Fruit fly (Drosophila melanogaster): ENCODE data around the gene CG14151.
A peak's percentile ranks its signal among the peaks of the same experiment; 100 is the strongest.

Gene CG14151

DNA sequence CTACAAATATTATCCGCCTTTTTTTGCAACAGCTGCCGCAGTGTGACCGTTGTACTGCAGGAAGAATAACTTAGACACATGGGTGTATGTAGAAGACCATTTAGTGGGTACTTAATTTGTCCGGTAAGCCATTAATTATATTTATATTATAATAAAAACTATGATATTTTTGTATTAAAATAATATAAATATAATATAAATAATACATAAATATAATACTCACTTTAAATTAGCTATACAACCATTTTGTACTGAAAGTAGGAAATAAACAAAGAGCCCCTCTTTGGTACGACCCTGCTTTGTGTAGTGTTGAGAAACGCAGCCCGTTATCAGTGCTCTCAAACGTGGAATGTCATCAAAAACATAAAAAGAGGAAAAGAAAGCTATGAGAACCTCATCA is 9.5 kb upstream of the CG14151 start, which contains the start of gene Cnep1r2 (continued):
- TF ChIP-seq CrebA (GFP tag; optimal IDR thresholded peaks at IDR 0.05; ENCODE audit: borderline replicate concordance) (no peak), OdsH (GFP tag; optimal IDR thresholded peaks at IDR 0.05) (peak; percentile 88), usp (GFP tag; optimal IDR thresholded peaks at IDR 0.05) (no peak), psq (GFP tag; optimal IDR thresholded peaks at IDR 0.05) (peak; percentile 94), Hr78 (GFP tag; optimal IDR thresholded peaks at IDR 0.05) (no peak), sv (GFP tag; optimal IDR thresholded peaks at IDR 0.05) (peak; percentile 64), Dfd (GFP tag; optimal IDR thresholded peaks at IDR 0.05) (no peak), jim (GFP tag; optimal IDR thresholded peaks at IDR 0.05) (no peak), N (GFP tag; optimal IDR thresholded peaks at IDR 0.05) (no peak), dl (GFP tag; optimal IDR thresholded peaks at IDR 0.05; ENCODE audit: insufficient read depth in 1 of 2, partially characterized antibody in 2 of 2) (no peak), Abd-B (GFP tag; optimal IDR thresholded peaks at IDR 0.05) (no peak)

DNA sequence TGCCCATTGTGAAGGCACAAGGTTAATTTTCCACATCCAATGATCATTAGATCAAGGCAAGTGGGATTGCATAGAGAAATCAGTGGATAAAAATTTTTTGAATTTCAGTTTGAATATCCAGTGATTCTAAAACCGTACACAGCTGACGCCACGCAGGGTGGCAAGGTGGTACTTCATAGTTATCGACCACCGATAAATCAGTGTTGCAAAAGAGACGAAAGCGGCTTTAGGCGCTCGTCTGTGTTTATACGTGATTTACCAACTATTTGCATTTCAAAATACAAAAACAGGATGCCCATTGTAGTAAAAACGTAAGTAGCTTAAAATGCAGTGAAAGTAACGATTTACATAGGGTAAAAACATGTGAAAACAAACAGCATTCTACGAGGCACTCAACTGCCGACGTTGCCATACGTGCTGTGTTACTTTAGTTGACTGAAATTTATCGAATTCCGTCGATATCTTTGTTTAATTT is 2.6 kb upstream of the CG14151 start, which contains the start of the genes CG42535, CG34001 and hay:
Gene CG42535, minus strand, starts transcription at position 51 of the 475 bp plus-strand sequence.
Gene CG34001, plus strand, starts transcription at position 195 of the 475 bp plus-strand sequence.
Gene hay, plus strand, starts transcription at position 195 of the 475 bp plus-strand sequence.
- TF ChIP-seq Myc (optimal IDR thresholded peaks at IDR 0.05) = peak; percentile 62
- TF ChIP-seq CrebA (GFP tag; optimal IDR thresholded peaks at IDR 0.05; ENCODE audit: borderline replicate concordance) = no peak
- peak in 1 of 2 experiments; percentile 5 for TF ChIP-seq foxo (GFP tag; optimal IDR thresholded peaks at IDR 0.05)
- TF ChIP-seq Hr83 (GFP tag; optimal IDR thresholded peaks at IDR 0.05; ENCODE audit: poor library complexity, severe bottlenecking) = no peak
- TF ChIP-seq Abd-B (GFP tag; optimal IDR thresholded peaks at IDR 0.05) = no peak

DNA sequence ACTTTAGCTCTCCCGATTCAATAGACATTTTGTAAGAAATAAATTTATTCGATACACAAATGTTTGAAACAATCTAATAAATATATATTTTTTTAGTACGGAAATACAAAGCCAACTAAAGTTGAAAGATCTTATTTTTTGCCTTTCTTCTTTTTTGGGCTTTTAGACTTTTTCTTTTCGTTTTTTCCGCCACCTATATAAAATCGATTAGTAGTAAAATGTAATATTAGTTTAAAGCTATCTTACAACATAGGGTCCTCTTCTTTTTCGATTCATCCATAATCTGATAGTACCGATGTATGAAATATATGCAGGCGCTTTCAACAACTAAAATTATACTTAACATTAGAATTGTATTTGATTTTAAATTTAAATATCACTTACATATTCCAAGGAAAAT is 1.7 kb upstream of the CG14151 start, which contains the start of gene CG42536:
Gene CG42536, minus strand, starts transcription at position 101 of the 400 bp plus-strand sequence.
- TF ChIP-seq lola (GFP tag; optimal IDR thresholded peaks at IDR 0.05) = no peak
- TF ChIP-seq brk (GFP tag; optimal IDR thresholded peaks at IDR 0.05) = no peak
- TF ChIP-seq OdsH (GFP tag; optimal IDR thresholded peaks at IDR 0.05) = no peak
- TF ChIP-seq sage (GFP tag; optimal IDR thresholded peaks at IDR 0.05) = no peak
- TF ChIP-seq Dif (GFP tag; optimal IDR thresholded peaks at IDR 0.05; ENCODE audit: partially characterized antibody) = no peak
- no peak for TF ChIP-seq Vsx2 (GFP tag; optimal IDR thresholded peaks at IDR 0.05; ENCODE audit: partially characterized antibody)
- TF ChIP-seq h (GFP tag; optimal IDR thresholded peaks at IDR 0.05) = no peak
- no peak for TF ChIP-seq GATAd (GFP tag; optimal IDR thresholded peaks at IDR 0.05)
- no peak for TF ChIP-seq foxo (GFP tag; optimal IDR thresholded peaks at IDR 0.05)
- TF ChIP-seq Hnf4 (GFP tag; optimal IDR thresholded peaks at IDR 0.05) = no peak
- TF ChIP-seq Abd-B (GFP tag; optimal IDR thresholded peaks at IDR 0.05) = no peak
- no peak for TF ChIP-seq dl (GFP tag; optimal IDR thresholded peaks at IDR 0.05; ENCODE audit: insufficient read depth in 1 of 2, partially characterized antibody in 2 of 2)
- TF ChIP-seq rgr (GFP tag; optimal IDR thresholded peaks at IDR 0.05) = no peak
- TF ChIP-seq pan (optimal IDR thresholded peaks at IDR 0.05) = no peak

dm6 chr3L:10626199-10626598 is 2.1 kb downstream of the CG14151 start, which contains the start of gene CG34238:
TSS of gene CG34238 (plus strand) at chr3L:10626499.
- TF ChIP-seq CG9705 (GFP tag; optimal IDR thresholded peaks at IDR 0.05) = no peak
- TF ChIP-seq OdsH (GFP tag; optimal IDR thresholded peaks at IDR 0.05) = no peak
- no peak for TF ChIP-seq N (GFP tag; optimal IDR thresholded peaks at IDR 0.05)
- no peak for TF ChIP-seq dl (GFP tag; optimal IDR thresholded peaks at IDR 0.05; ENCODE audit: insufficient read depth in 1 of 2, partially characterized antibody in 2 of 2)
- TF ChIP-seq HLH106 (tag; optimal IDR thresholded peaks at IDR 0.05) = no peak
- TF ChIP-seq fru (GFP tag; optimal IDR thresholded peaks at IDR 0.05) = no peak
- no peak for TF ChIP-seq Dfd (GFP tag; optimal IDR thresholded peaks at IDR 0.05)
- TF ChIP-seq lola (GFP tag; optimal IDR thresholded peaks at IDR 0.05) = no peak
- no peak for TF ChIP-seq Sp1 (GFP tag; optimal IDR thresholded peaks at IDR 0.05)
- TF ChIP-seq Hnf4 (GFP tag; optimal IDR thresholded peaks at IDR 0.05) = no peak
- TF ChIP-seq Myc (optimal IDR thresholded peaks at IDR 0.05) = no peak
- no peak for TF ChIP-seq sage (GFP tag; optimal IDR thresholded peaks at IDR 0.05)
- TF ChIP-seq usp (GFP tag; optimal IDR thresholded peaks at IDR 0.05) = no peak
- no peak for TF ChIP-seq br (GFP tag; optimal IDR thresholded peaks at IDR 0.05)
- TF ChIP-seq ey (GFP tag; optimal IDR thresholded peaks at IDR 0.05) = no peak
- no peak for TF ChIP-seq psq (GFP tag; optimal IDR thresholded peaks at IDR 0.05)
- TF ChIP-seq Abd-B (GFP tag; optimal IDR thresholded peaks at IDR 0.05) = no peak
- no peak for TF ChIP-seq Dif (GFP tag; optimal IDR thresholded peaks at IDR 0.05; ENCODE audit: partially characterized antibody)
- TF ChIP-seq Rel (GFP tag; optimal IDR thresholded peaks at IDR 0.05) = no peak
- TF ChIP-seq Rel (tag; optimal IDR thresholded peaks at IDR 0.05) = no peak
- no peak for TF ChIP-seq tai (GFP tag; optimal IDR thresholded peaks at IDR 0.05)

Measured in whole organism, wandering third instar larva.